Worm (Caenorhabditis elegans) whole organism, L4/young adult: ENCODE measurements around the gene srf-3.

Source experiments
- W03F9.2 ChIP-seq: fragments of 150-350 bp; optimal IDR thresholded peaks from 2 replicates; lab custom pipeline; 2014; ENCODE audit warnings: missing biosample characterization, missing genetic modification characterization
- dao-5 ChIP-seq: sonication (generic microtip); optimal IDR thresholded peaks from 2 replicates; lab custom pipeline; 2016; ENCODE audit warnings: missing genotype, missing genetic modification characterization, moderate library complexity, missing compliant biosample characterization
- him-1 ChIP-seq: sonication (generic microtip); optimal IDR thresholded peaks from 2 replicates; lab custom pipeline; 2016; ENCODE audit warnings: missing genotype, missing genetic modification reagents, missing genetic modification characterization, missing compliant biosample characterization

DNA sequence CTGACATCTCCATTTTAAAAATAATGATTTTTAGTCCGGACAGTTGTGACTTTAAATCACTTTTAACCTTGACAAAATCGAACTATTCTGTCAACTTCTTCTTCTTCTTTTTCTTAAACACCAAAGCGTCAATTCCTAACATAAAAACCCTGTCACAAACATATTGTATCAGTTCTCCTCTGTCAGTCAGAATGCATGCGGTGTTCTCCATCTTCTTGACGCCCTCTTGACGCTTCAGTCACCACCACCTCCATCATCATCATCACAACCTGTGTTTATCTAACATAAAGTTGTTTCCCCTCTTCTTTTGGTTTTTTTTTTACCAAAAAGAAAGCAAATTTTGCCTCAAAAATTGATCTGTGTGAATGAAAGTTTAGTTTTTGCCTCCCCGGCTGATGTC lies 13.9 kb upstream of the srf-3 start:
- no peak for TF ChIP-seq him-1 (tag; lab: Kevin White, UChicago)
- no peak for TF ChIP-seq dao-5 (tag; lab: Kevin White, UChicago)
- no peak for TF ChIP-seq W03F9.2 (tag; lab: Kevin White, UChicago)
